Fruit fly (Drosophila melanogaster): ENCODE results near the gene Arpc3B.
A peak's percentile ranks its signal among the peaks of the same experiment; 100 is the strongest.

Arpc3B gene

DNA sequence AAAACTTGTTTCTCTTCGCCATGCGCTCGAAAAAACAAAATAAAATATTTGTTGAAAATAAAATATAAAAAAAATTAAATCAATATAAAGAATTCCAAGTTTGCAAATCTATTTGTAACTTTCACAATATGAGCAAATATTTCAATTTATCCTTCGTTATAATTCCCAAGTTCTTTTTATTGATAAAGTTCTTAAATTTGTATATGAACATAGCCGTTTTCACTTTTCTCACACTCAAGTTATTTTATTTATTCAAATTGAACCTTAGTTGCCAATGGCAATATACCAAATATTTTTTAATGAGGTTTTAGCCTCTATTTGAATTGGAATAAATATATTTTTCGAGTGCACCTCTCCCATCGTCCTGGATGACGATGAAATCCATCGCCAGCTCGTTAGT is 27.0 kb upstream of the Arpc3B start (continued):
- TF ChIP-seq fd3F (GFP tag; optimal IDR thresholded peaks at IDR 0.05), result peak; percentile 9
- TF ChIP-seq ase (GFP tag; IDR thresholded peaks at IDR 0.05), result no peak
- TF ChIP-seq Lpt (GFP tag; optimal IDR thresholded peaks at IDR 0.05), result no peak
- TF ChIP-seq sim (GFP tag; IDR thresholded peaks at IDR 0.05), result no peak
- peak; percentile 24; the same call in 1 of the 2 replicates for TF ChIP-seq CG6689 (GFP tag; IDR thresholded peaks at IDR 0.05)
- TF ChIP-seq CG1024 (GFP tag; IDR thresholded peaks at IDR 0.05), result no peak
- TF ChIP-seq CG14667 (GFP tag; IDR thresholded peaks at IDR 0.05), result no peak
- TF ChIP-seq CG12104 (GFP tag; optimal IDR thresholded peaks at IDR 0.05), result no peak
- peak; percentile 13 for TF ChIP-seq CG12659 (GFP tag; optimal IDR thresholded peaks at IDR 0.05)
- no peak for TF ChIP-seq CG17612 (GFP tag; IDR thresholded peaks at IDR 0.05)
- TF ChIP-seq CG18011 (GFP tag; optimal IDR thresholded peaks at IDR 0.05), result no peak
- TF ChIP-seq CG10462 (GFP tag; optimal IDR thresholded peaks at IDR 0.05), result no peak
- TF ChIP-seq CrebB (tag; optimal IDR thresholded peaks at IDR 0.05), result no peak
- TF ChIP-seq nau (GFP tag; optimal IDR thresholded peaks at IDR 0.05), result no peak
- no peak for TF ChIP-seq Trl (optimal IDR thresholded peaks at IDR 0.05)
- TF ChIP-seq Trl (GFP tag; optimal IDR thresholded peaks at IDR 0.05), result no peak
- no peak for TF ChIP-seq grau (tag; optimal IDR thresholded peaks at IDR 0.05)
- no peak for TF ChIP-seq sd (tag; optimal IDR thresholded peaks at IDR 0.05)
- no peak for TF ChIP-seq Poxn (GFP tag; IDR thresholded peaks at IDR 0.05)
- no peak for TF ChIP-seq chn (GFP tag; optimal IDR thresholded peaks at IDR 0.05)
- TF ChIP-seq CG6854 (GFP tag; optimal IDR thresholded peaks at IDR 0.05), result no peak
- no peak for TF ChIP-seq CG11456 (GFP tag; IDR thresholded peaks at IDR 0.05)
- TF ChIP-seq dpn (GFP tag; optimal IDR thresholded peaks at IDR 0.05), result no peak
- TF ChIP-seq CG12744 (GFP tag; optimal IDR thresholded peaks at IDR 0.05), result no peak
- TF ChIP-seq CG9932 (GFP tag; IDR thresholded peaks at IDR 0.05), result no peak
- TF ChIP-seq CG13775 (GFP tag; optimal IDR thresholded peaks at IDR 0.05), result no peak
- peak; percentile 41; the same call in 1 of the 2 replicates for TF ChIP-seq CG32532 (GFP tag; IDR thresholded peaks at IDR 0.05)
- TF ChIP-seq ap (GFP tag; IDR thresholded peaks at IDR 0.05), result no peak
- TF ChIP-seq sob (GFP tag; IDR thresholded peaks at IDR 0.05), result peak; percentile 37; the same call in 1 of the 2 replicates
- no peak for TF ChIP-seq NC2α (GFP tag; optimal IDR thresholded peaks at IDR 0.05)
- no peak for TF ChIP-seq CG31441 (GFP tag; IDR thresholded peaks at IDR 0.05)
- TF ChIP-seq gcm2 (GFP tag; optimal IDR thresholded peaks at IDR 0.05), result no peak
- no peak for TF ChIP-seq CG18599 (GFP tag; optimal IDR thresholded peaks at IDR 0.05)
- no peak for TF ChIP-seq CG2712 (tag; optimal IDR thresholded peaks at IDR 0.05)
- no peak for TF ChIP-seq dati (GFP tag; IDR thresholded peaks at IDR 0.05)
- TF ChIP-seq otp (GFP tag; IDR thresholded peaks at IDR 0.05), result no peak
- TF ChIP-seq dmrt99B (tag; optimal IDR thresholded peaks at IDR 0.05), result no peak
- TF ChIP-seq GATAe (GFP tag; conservative IDR thresholded peaks at IDR 0.05), result no peak
- TF ChIP-seq Hmx (GFP tag; optimal IDR thresholded peaks at IDR 0.05), result no peak
- no peak for TF ChIP-seq al (GFP tag; IDR thresholded peaks at IDR 0.05)
- TF ChIP-seq yki (optimal IDR thresholded peaks at IDR 0.05), result no peak
- peak; percentile 5 for TF ChIP-seq Fer1 (GFP tag; optimal IDR thresholded peaks at IDR 0.05)
- no peak for TF ChIP-seq CG13624 (GFP tag; optimal IDR thresholded peaks at IDR 0.05)
- TF ChIP-seq CG3407 (GFP tag; optimal IDR thresholded peaks at IDR 0.05), result no peak
- no peak for TF ChIP-seq Neu2 (GFP tag; optimal IDR thresholded peaks at IDR 0.05; ENCODE audit: borderline replicate concordance)
- TF ChIP-seq CG8924 (tag; optimal IDR thresholded peaks at IDR 0.05), result no peak
- TF ChIP-seq seq (GFP tag; IDR thresholded peaks at IDR 0.05), result no peak
- no peak for TF ChIP-seq CG7745 (tag; optimal IDR thresholded peaks at IDR 0.05)
- no peak for TF ChIP-seq toy (GFP tag; IDR thresholded peaks at IDR 0.05)
- no peak for TF ChIP-seq pb (GFP tag; optimal IDR thresholded peaks at IDR 0.05)
- no peak for TF ChIP-seq Optix (GFP tag; IDR thresholded peaks at IDR 0.05)
- no peak for TF ChIP-seq CG8478 (optimal IDR thresholded peaks at IDR 0.05)
- TF ChIP-seq CG8388 (GFP tag; optimal IDR thresholded peaks at IDR 0.05), result no peak
- TF ChIP-seq Hr39 (optimal IDR thresholded peaks at IDR 0.05), result no peak
- TF ChIP-seq CG4707 (GFP tag; optimal IDR thresholded peaks at IDR 0.05), result no peak

All from whole organism, embryonic.